Fruit fly (Drosophila melanogaster) whole organism, embryonic: ENCODE results near the gene Prosalpha6.

Source experiments
- CG10209 ChIP-seq: fragments of 200-800 bp; sonication (Bioruptor generic); optimal IDR thresholded peaks from 3 replicates; lab custom pipeline; 2017; ENCODE audit warnings: missing biosample characterization, mild to moderate bottlenecking, missing genetic modification characterization, missing genetic modification reagents
- CG10267 ChIP-seq: fragments of 200-800 bp; sonication (Bioruptor generic); optimal IDR thresholded peaks from 2 replicates; lab custom pipeline; 2018; ENCODE audit warnings: missing biosample characterization, mild to moderate bottlenecking, missing genetic modification characterization, moderate library complexity
- CG10565 ChIP-seq: fragments of 200-800 bp; sonication (Bioruptor generic); optimal IDR thresholded peaks from 3 replicates; lab custom pipeline; 2016; ENCODE audit warnings: missing biosample characterization, mild to moderate bottlenecking, missing genetic modification characterization
- CG10654 ChIP-seq: fragments of 200-800 bp; sonication (Bioruptor generic); optimal IDR thresholded peaks from 2 replicates; lab custom pipeline; 2016; ENCODE audit warnings: missing biosample characterization, missing genetic modification characterization
- CG11398 ChIP-seq: fragments of 200-800 bp; sonication (Bioruptor generic); optimal IDR thresholded peaks from 2 replicates; lab custom pipeline; 2016; ENCODE audit warnings: missing biosample characterization, missing genetic modification characterization
- CG12071 ChIP-seq: fragments of 200-800 bp; sonication (Bioruptor generic); optimal IDR thresholded peaks from 3 replicates; lab custom pipeline; 2018; ENCODE audit warnings: missing biosample characterization, mild to moderate bottlenecking, missing genetic modification characterization
- CG12236 ChIP-seq: fragments of 200-800 bp; sonication (Bioruptor generic); optimal IDR thresholded peaks from 2 replicates; lab custom pipeline; 2016; ENCODE audit warnings: missing biosample characterization, missing genetic modification characterization
- CG12391 ChIP-seq: fragments of 200-800 bp; sonication (Bioruptor generic); optimal IDR thresholded peaks from 3 replicates; lab custom pipeline; 2018; ENCODE audit warnings: missing biosample characterization, mild to moderate bottlenecking, missing genetic modification characterization, moderate library complexity
- CG13424 ChIP-seq: fragments of 200-800 bp; sonication (Bioruptor generic); optimal IDR thresholded peaks from 2 replicates; lab custom pipeline; 2019; ENCODE audit warnings: missing biosample characterization, mild to moderate bottlenecking, missing genetic modification characterization, moderate library complexity
- CG17186 ChIP-seq: fragments of 200-800 bp; sonication (Bioruptor generic); optimal IDR thresholded peaks from 3 replicates; lab custom pipeline; 2017; ENCODE audit warnings: missing biosample characterization, missing genetic modification reagents, missing genetic modification characterization
- CG17568 ChIP-seq: fragments of 200-800 bp; sonication (Bioruptor generic); optimal IDR thresholded peaks from 2 replicates; lab custom pipeline; 2018; ENCODE audit warnings: missing biosample characterization, mild to moderate bottlenecking, missing genetic modification characterization, moderate library complexity
- CG17912 ChIP-seq: fragments of 200-800 bp; sonication (Bioruptor generic); optimal IDR thresholded peaks from 2 replicates; lab custom pipeline; 2018; ENCODE audit warnings: missing biosample characterization, mild to moderate bottlenecking, missing genetic modification characterization
- CG2129 ChIP-seq: fragments of 200-800 bp; sonication (Bioruptor generic); IDR thresholded peaks from 2 replicates; pipeline ENCODE4 v1.3.6; 2022; ENCODE audit warnings: missing biosample characterization, missing genetic modification characterization; ENCODE audit not compliant: partially characterized antibody
- CG2678 ChIP-seq: fragments of 200-800 bp; sonication (Bioruptor generic); optimal IDR thresholded peaks from 3 replicates; lab custom pipeline; 2019; ENCODE audit warnings: missing biosample characterization, mild to moderate bottlenecking, missing genetic modification characterization, moderate library complexity
- CG42726 ChIP-seq: fragments of 200-800 bp; sonication (Bioruptor generic); IDR thresholded peaks from 2 replicates; pipeline ENCODE4 v1.3.6; 2022; ENCODE audit warnings: missing biosample characterization, missing genetic modification characterization; ENCODE audit not compliant: partially characterized antibody
- CG4707 ChIP-seq: fragments of 200-800 bp; sonication (Bioruptor generic); optimal IDR thresholded peaks from 2 replicates; lab custom pipeline; 2018; ENCODE audit warnings: missing biosample characterization, mild to moderate bottlenecking, missing genetic modification characterization, moderate library complexity
- CG8359 ChIP-seq: fragments of 200-800 bp; sonication (Bioruptor generic); optimal IDR thresholded peaks from 2 replicates; lab custom pipeline; 2017; ENCODE audit warnings: missing biosample characterization, mild to moderate bottlenecking, missing genetic modification characterization, borderline replicate concordance
- CG8388 ChIP-seq: fragments of 200-800 bp; sonication (Bioruptor generic); optimal IDR thresholded peaks from 2 replicates; lab custom pipeline; 2019; ENCODE audit warnings: missing biosample characterization, mild to moderate bottlenecking, missing genetic modification characterization, moderate library complexity
- CG8944 ChIP-seq: fragments of 200-800 bp; sonication (Bioruptor generic); optimal IDR thresholded peaks from 3 replicates; lab custom pipeline; 2016; ENCODE audit warnings: missing biosample characterization, missing genetic modification characterization
- D19B ChIP-seq: fragments of 200-800 bp; sonication (Bioruptor generic); optimal IDR thresholded peaks from 2 replicates; lab custom pipeline; 2017; ENCODE audit warnings: missing biosample characterization, mild to moderate bottlenecking, missing genetic modification characterization
- Dek ChIP-seq: fragments of 200-800 bp; sonication (Bioruptor generic); optimal IDR thresholded peaks from 3 replicates; lab custom pipeline; 2019; ENCODE audit warnings: missing biosample characterization, mild to moderate bottlenecking, missing genetic modification characterization, moderate library complexity
- Hmx ChIP-seq: fragments of 200-800 bp; sonication (Bioruptor generic); optimal IDR thresholded peaks from 2 replicates; lab custom pipeline; 2016; ENCODE audit warnings: missing biosample characterization, missing genetic modification characterization
- Hr3 ChIP-seq: fragments of 200-800 bp; sonication (Bioruptor generic); optimal IDR thresholded peaks from 3 replicates; lab custom pipeline; 2016; ENCODE audit warnings: missing biosample characterization, missing genetic modification characterization
- Hr78 ChIP-seq, 2 experiments: fragments of 200-800 bp in 1 of 2; fragments of >200 bp in 1 of 2; sonication (Bioruptor generic) in 1 of 2; optimal IDR thresholded peaks; 2 replicates each; lab custom pipeline; 2017 to 2019; ENCODE audit warnings: missing biosample characterization in 2 of 2, missing genetic modification characterization in 2 of 2, mild to moderate bottlenecking in 1 of 2, moderate library complexity in 1 of 2
- Jarid2 ChIP-seq: fragments of 200-800 bp; sonication (Bioruptor generic); optimal IDR thresholded peaks from 3 replicates; lab custom pipeline; 2017; ENCODE audit warnings: mild to moderate bottlenecking, missing biosample characterization, missing genetic modification reagents, missing genetic modification characterization
- Med ChIP-seq: fragments of 200-800 bp; sonication (Bioruptor generic); peaks from one replicate; lab custom pipeline; 2016; ENCODE audit warnings: missing biosample characterization, missing genetic modification characterization, mild to moderate bottlenecking, inconsistent platforms, moderate library complexity
- Mrtf ChIP-seq: fragments of 200-800 bp; sonication (Bioruptor generic); IDR thresholded peaks from 3 replicates; pipeline ENCODE4 v1.3.6; 2022; ENCODE audit warnings: missing biosample characterization, missing genetic modification characterization
- NC2α ChIP-seq: fragments of 200-800 bp; sonication (Bioruptor generic); optimal IDR thresholded peaks from 2 replicates; lab custom pipeline; 2016; ENCODE audit warnings: missing biosample characterization, missing genetic modification characterization
- Ravus ChIP-seq: fragments of 200-800 bp; sonication (Bioruptor generic); IDR thresholded peaks from 2 replicates; pipeline ENCODE4 v1.3.6; 2022; ENCODE audit warnings: missing biosample characterization, missing genetic modification characterization
- Spps ChIP-seq: fragments of 200-800 bp; sonication (Bioruptor generic); optimal IDR thresholded peaks from 2 replicates; lab custom pipeline; 2018; ENCODE audit warnings: missing biosample characterization, mild to moderate bottlenecking, missing genetic modification characterization
- Sry-β ChIP-seq: fragments of 200-800 bp; sonication (Bioruptor generic); optimal IDR thresholded peaks from 2 replicates; lab custom pipeline; 2018; ENCODE audit warnings: missing biosample characterization, mild to moderate bottlenecking, missing genetic modification characterization, moderate library complexity
- al ChIP-seq: fragments of 200-800 bp; sonication (Bioruptor generic); IDR thresholded peaks from 2 replicates; pipeline ENCODE4 v1.3.6; 2022; ENCODE audit warnings: missing biosample characterization, missing genetic modification characterization
- az2 ChIP-seq: fragments of 200-800 bp; sonication (Bioruptor generic); optimal IDR thresholded peaks from 3 replicates; lab custom pipeline; 2016; ENCODE audit warnings: missing biosample characterization, missing genetic modification characterization
- br ChIP-seq: fragments of >200 bp; optimal IDR thresholded peaks from 2 replicates; lab custom pipeline; 2017
- btn ChIP-seq: fragments of 200-800 bp; sonication (Bioruptor generic); optimal IDR thresholded peaks from 2 replicates; lab custom pipeline; 2016; ENCODE audit warnings: missing biosample characterization, missing genetic modification characterization
- dati ChIP-seq: fragments of 200-800 bp; sonication (Bioruptor generic); IDR thresholded peaks from 2 replicates; pipeline ENCODE4 v1.3.6; 2022; ENCODE audit warnings: missing biosample characterization, missing genetic modification characterization
- eve ChIP-seq, 2 experiments: fragments of >200 bp; optimal IDR thresholded peaks; 2 replicates each; lab custom pipeline; 2017; ENCODE audit warnings: missing biosample characterization in 2 of 2, missing genetic modification characterization in 2 of 2
- gsb ChIP-seq: fragments of 200-800 bp; sonication (Bioruptor generic); IDR thresholded peaks from 2 replicates; pipeline ENCODE4 v1.3.6; 2022; ENCODE audit warnings: missing biosample characterization, missing genetic modification characterization
- hb ChIP-seq: fragments of 200-800 bp; sonication (Bioruptor generic); IDR thresholded peaks from 3 replicates; pipeline ENCODE4 v1.3.6; 2022; ENCODE audit warnings: missing biosample characterization, missing genetic modification characterization; ENCODE audit not compliant: partially characterized antibody
- inv ChIP-seq: fragments of 200-800 bp; sonication (Bioruptor generic); IDR thresholded peaks from 2 replicates; pipeline ENCODE4 v1.3.6; 2022; ENCODE audit warnings: missing biosample characterization, missing genetic modification characterization; ENCODE audit not compliant: partially characterized antibody
- jumu ChIP-seq: fragments of 200-800 bp; sonication (Bioruptor generic); optimal IDR thresholded peaks from 3 replicates; lab custom pipeline; 2016; ENCODE audit warnings: missing biosample characterization, missing genetic modification characterization
- kay ChIP-seq: fragments of 200-800 bp; sonication (Bioruptor generic); optimal IDR thresholded peaks from 2 replicates; lab custom pipeline; 2016; ENCODE audit warnings: missing biosample characterization, missing genetic modification characterization
- knrl ChIP-seq: fragments of 200-800 bp; sonication (Bioruptor generic); IDR thresholded peaks from 3 replicates; pipeline ENCODE4 v1.3.6; 2022; ENCODE audit warnings: missing biosample characterization, missing genetic modification characterization; ENCODE audit not compliant: partially characterized antibody
- lilli ChIP-seq: fragments of 200-800 bp; sonication (Bioruptor generic); optimal IDR thresholded peaks from 3 replicates; lab custom pipeline; 2016; ENCODE audit warnings: missing biosample characterization, missing genetic modification characterization
- row ChIP-seq: fragments of 200-800 bp; sonication (Bioruptor generic); IDR thresholded peaks from 3 replicates; pipeline ENCODE4 v1.3.6; 2022; ENCODE audit warnings: missing biosample characterization, missing genetic modification characterization
- sima ChIP-seq: fragments of 200-800 bp; sonication (Bioruptor generic); optimal IDR thresholded peaks from 2 replicates; lab custom pipeline; 2016; ENCODE audit warnings: missing biosample characterization, missing genetic modification characterization
- twi ChIP-seq: fragments of 200-800 bp; optimal IDR thresholded peaks from 2 replicates; lab custom pipeline; 2019; ENCODE audit warnings: missing biosample characterization, mild to moderate bottlenecking, missing genetic modification characterization, moderate library complexity
- zen ChIP-seq: fragments of 200-800 bp; sonication (Bioruptor generic); optimal IDR thresholded peaks from 3 replicates; lab custom pipeline; 2018; ENCODE audit warnings: missing biosample characterization, mild to moderate bottlenecking, missing genetic modification characterization, moderate library complexity
- zfh1 ChIP-seq: fragments of 200-800 bp; sonication (Bioruptor generic); IDR thresholded peaks from 3 replicates; pipeline ENCODE4 v1.3.6; 2022; ENCODE audit warnings: missing biosample characterization, missing genetic modification characterization
- zfh2 ChIP-seq: fragments of 200-800 bp; sonication (Bioruptor generic); optimal IDR thresholded peaks from 2 replicates; lab custom pipeline; 2016; ENCODE audit warnings: missing biosample characterization, missing genetic modification characterization

Gene Prosalpha6

dm6 chr2L:10226724-10227407 lies 5.7 kb downstream of the Prosalpha6 start, which contains the start of gene CG5708 (continued):
- no peak for TF ChIP-seq gsb
- TF ChIP-seq Dek (tag; lab: Kevin White, UChicago), result no peak
- no peak for TF ChIP-seq br
- TF ChIP-seq Hr78 (GFP tag; optimal IDR thresholded peaks at IDR 0.05; lab: Kevin White, UChicago), result no peak
- peak; percentile 34 for TF ChIP-seq CG12391 (tag; lab: Kevin White, UChicago)
- no peak for TF ChIP-seq CG12071 (GFP tag; lab: Kevin White, UChicago)
- TF ChIP-seq CG10654 (GFP tag; lab: Kevin White, UChicago), result no peak
- peak; percentile 89 for TF ChIP-seq row (GFP tag; lab: Robert Waterston, UW)
- no peak for TF ChIP-seq CG17186 (GFP tag; lab: Kevin White, UChicago)
- TF ChIP-seq twi (tag; lab: Kevin White, UChicago), result no peak
- TF ChIP-seq Ravus, result no peak
- TF ChIP-seq CG8359 (GFP tag; lab: Kevin White, UChicago), result no peak
- TF ChIP-seq hb (GFP tag; lab: Robert Waterston, UW), result no peak
- peak; percentile 25 for TF ChIP-seq CG10267 (tag; lab: Kevin White, UChicago)
- TF ChIP-seq zen (tag; lab: Kevin White, UChicago), result no peak
- no peak for TF ChIP-seq sima (GFP tag; lab: Kevin White, UChicago)
- no peak for TF ChIP-seq kay (GFP tag; lab: Kevin White, UChicago)
- peak; percentile 57; the same call in 1 of the 2 replicates for TF ChIP-seq inv (GFP tag; lab: Robert Waterston, UW)
- no peak for TF ChIP-seq zfh1 (GFP tag; lab: Robert Waterston, UW)
- TF ChIP-seq CG11398 (GFP tag; lab: Kevin White, UChicago), result no peak
- peak; percentile 76 for TF ChIP-seq Med (GFP tag; lab: Kevin White, UChicago)
- TF ChIP-seq zfh2 (GFP tag; lab: Kevin White, UChicago), result peak; percentile 2
- TF ChIP-seq lilli (GFP tag; lab: Kevin White, UChicago), result peak; percentile 5
- no peak for TF ChIP-seq D19B (GFP tag; lab: Kevin White, UChicago)
- TF ChIP-seq Mrtf (GFP tag; lab: Robert Waterston, UW), result no peak
- TF ChIP-seq eve (GFP tag; optimal IDR thresholded peaks at IDR 0.05; lab: Kevin White, UChicago), result no peak
- no peak for TF ChIP-seq jumu (GFP tag; lab: Kevin White, UChicago)
- no peak for TF ChIP-seq CG10209
- no peak for TF ChIP-seq CG2678 (tag; lab: Kevin White, UChicago)
- TF ChIP-seq Jarid2 (GFP tag; lab: Kevin White, UChicago), result no peak
- no peak for TF ChIP-seq CG8944
- peak; percentile 92 for TF ChIP-seq Sry-β (GFP tag; lab: Kevin White, UChicago)
- TF ChIP-seq NC2α (GFP tag; lab: Kevin White, UChicago), result no peak
- TF ChIP-seq knrl (GFP tag; lab: Robert Waterston, UW), result peak; percentile 50; the same call in 2 of the 3 replicates
- TF ChIP-seq btn (GFP tag; lab: Kevin White, UChicago), result no peak
- no peak for TF ChIP-seq Hmx (GFP tag; lab: Kevin White, UChicago)
- no peak for TF ChIP-seq CG8388 (GFP tag; lab: Kevin White, UChicago)
- TF ChIP-seq CG42726 (GFP tag; lab: Robert Waterston, UW), result peak; percentile 54; the same call in 1 of the 2 replicates
- TF ChIP-seq Spps (tag; lab: Kevin White, UChicago), result no peak
- no peak for TF ChIP-seq CG17912 (GFP tag; lab: Kevin White, UChicago)
- no peak for TF ChIP-seq CG10565 (GFP tag; lab: Kevin White, UChicago)
- TF ChIP-seq az2 (GFP tag; lab: Kevin White, UChicago), result no peak
- TF ChIP-seq dati (GFP tag; lab: Robert Waterston, UW), result no peak
- no peak for TF ChIP-seq Hr3 (GFP tag; lab: Kevin White, UChicago)
- peak; percentile 34 for TF ChIP-seq CG13424 (tag; lab: Kevin White, UChicago)
- no peak for TF ChIP-seq CG17568 (GFP tag; lab: Kevin White, UChicago)
- TF ChIP-seq CG2129 (GFP tag; lab: Robert Waterston, UW), result no peak
- TF ChIP-seq al, result no peak
- no peak for TF ChIP-seq CG4707
- TF ChIP-seq CG12236 (GFP tag; lab: Kevin White, UChicago), result no peak
